Fruit fly (Drosophila melanogaster): ENCODE measurements around the gene CG2701.
A peak's percentile ranks its signal among the peaks of the same experiment; 100 is the strongest.

CG2701 gene

dm6 chrX:2749693-2750092, 29.6 kb upstream of the CG2701 start (continued):
- TF ChIP-seq toy (GFP tag; IDR thresholded peaks at IDR 0.05) (no peak), br (optimal IDR thresholded peaks at IDR 0.05) (no peak), CG11085 (GFP tag; IDR thresholded peaks at IDR 0.05) (no peak), Mad (GFP tag; optimal IDR thresholded peaks at IDR 0.05) (no peak), da (GFP tag; optimal IDR thresholded peaks at IDR 0.05) (no peak), CG11560 (tag; IDR thresholded peaks at IDR 0.05) (no peak), CG1233 (GFP tag; optimal IDR thresholded peaks at IDR 0.05) (no peak), CG2678 (tag; optimal IDR thresholded peaks at IDR 0.05) (peak; percentile 35), gem (tag; optimal IDR thresholded peaks at IDR 0.05) (peak; percentile 21), TFAM (GFP tag; optimal IDR thresholded peaks at IDR 0.05) (no peak), ham (GFP tag; IDR thresholded peaks at IDR 0.05) (no peak), stwl (tag; optimal IDR thresholded peaks at IDR 0.05) (no peak), HmgZ (tag; optimal IDR thresholded peaks at IDR 0.05) (no peak), Ssrp (tag; optimal IDR thresholded peaks at IDR 0.05) (no peak), CG6689 (GFP tag; IDR thresholded peaks at IDR 0.05) (no peak), sens (GFP tag) (no peak), CG8478 (optimal IDR thresholded peaks at IDR 0.05) (no peak)

DNA sequence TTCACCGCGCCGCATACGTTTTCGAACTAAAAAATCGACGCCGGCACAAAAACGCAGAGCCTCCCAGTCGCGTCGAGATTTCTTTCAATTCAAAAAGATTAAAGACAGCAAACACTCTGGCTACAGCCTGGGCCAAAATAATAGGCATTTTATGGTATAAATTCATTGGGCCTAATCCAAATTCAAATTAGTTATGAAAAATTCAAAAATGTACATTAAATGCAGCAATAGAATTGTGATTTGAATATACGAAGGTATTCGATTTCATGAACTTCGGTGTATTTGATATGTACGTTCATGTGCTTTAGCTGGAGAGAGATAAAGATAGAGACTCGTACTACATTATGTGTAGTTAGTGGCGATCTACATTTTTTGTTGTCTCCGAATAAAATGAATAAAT, 23.9 kb upstream of the CG2701 start, which contains the start of gene Syx4:
TSS of gene Syx4 (minus strand) at position 35 of the 400 bp plus-strand sequence.
- peak; percentile 73 for TF ChIP-seq trem (tag; optimal IDR thresholded peaks at IDR 0.05)
- TF ChIP-seq CG4820 (GFP tag; optimal IDR thresholded peaks at IDR 0.05), result peak; percentile 85
- TF ChIP-seq dysf (GFP tag; IDR thresholded peaks at IDR 0.05), result peak; percentile 92
- TF ChIP-seq fd96Cb (tag; optimal IDR thresholded peaks at IDR 0.05), result peak; percentile 87
- TF ChIP-seq E2f2 (GFP tag; IDR thresholded peaks at IDR 0.05), result peak; percentile 72
- peak; percentile 76 for TF ChIP-seq CG5180 (GFP tag; optimal IDR thresholded peaks at IDR 0.05)
- peak; percentile 70 for TF ChIP-seq CG18764 (GFP tag; optimal IDR thresholded peaks at IDR 0.05)
- peak; percentile 63 for TF ChIP-seq D19B (GFP tag; optimal IDR thresholded peaks at IDR 0.05)
- TF ChIP-seq tgo (GFP tag; IDR thresholded peaks at IDR 0.05), result peak; percentile 87
- no peak for TF ChIP-seq yki (optimal IDR thresholded peaks at IDR 0.05)
- peak; percentile 76 for TF ChIP-seq CG12104 (GFP tag; optimal IDR thresholded peaks at IDR 0.05)
- TF ChIP-seq CG3726 (GFP tag; IDR thresholded peaks at IDR 0.05), result 0 out of 3 replicates have a peak, but pooled peaks have one; percentile 69
- no peak for TF ChIP-seq z (GFP tag; IDR thresholded peaks at IDR 0.05)
- no peak for TF ChIP-seq CG7963 (GFP tag; IDR thresholded peaks at IDR 0.05; ENCODE audit: partially characterized antibody)
- peak; percentile 90 for TF ChIP-seq H2.0 (GFP tag; IDR thresholded peaks at IDR 0.05)
- no peak for TF ChIP-seq Kr (GFP tag; optimal IDR thresholded peaks at IDR 0.05)
- TF ChIP-seq CG8944 (GFP tag; optimal IDR thresholded peaks at IDR 0.05), result peak; percentile 82
- peak; percentile 87 for TF ChIP-seq fu2 (GFP tag; optimal IDR thresholded peaks at IDR 0.05)
- TF ChIP-seq crol (GFP tag; IDR thresholded peaks at IDR 0.05), result no peak
- peak; percentile 70 for TF ChIP-seq CG4730 (GFP tag; IDR thresholded peaks at IDR 0.05)
- TF ChIP-seq Dek (tag; optimal IDR thresholded peaks at IDR 0.05), result peak; percentile 92
- TF ChIP-seq Asciz (GFP tag; optimal IDR thresholded peaks at IDR 0.05), result peak; percentile 90
- TF ChIP-seq HLH3B (GFP tag; IDR thresholded peaks at IDR 0.05), result peak; percentile 89
- TF ChIP-seq hb (GFP tag; IDR thresholded peaks at IDR 0.05; ENCODE audit: partially characterized antibody), result no peak
- TF ChIP-seq CG31224 (GFP tag; IDR thresholded peaks at IDR 0.05), result peak; percentile 83
- TF ChIP-seq CG2120 (GFP tag; optimal IDR thresholded peaks at IDR 0.05), result peak; percentile 97
- no peak for TF ChIP-seq dan (GFP tag; IDR thresholded peaks at IDR 0.05)
- TF ChIP-seq seq (GFP tag; IDR thresholded peaks at IDR 0.05), result peak; percentile 90
- no peak for TF ChIP-seq nerfin-2 (GFP tag; IDR thresholded peaks at IDR 0.05; ENCODE audit: partially characterized antibody)
- peak; percentile 97 for TF ChIP-seq CG18599 (GFP tag; optimal IDR thresholded peaks at IDR 0.05)
- TF ChIP-seq vvl (GFP tag; IDR thresholded peaks at IDR 0.05), result peak; percentile 95
- TF ChIP-seq fd102C (GFP tag; optimal IDR thresholded peaks at IDR 0.05), result no peak
- TF ChIP-seq CG7928 (GFP tag; optimal IDR thresholded peaks at IDR 0.05), result peak; percentile 63
- TF ChIP-seq Max (GFP tag; optimal IDR thresholded peaks at IDR 0.05), result peak; percentile 87
- no peak for TF ChIP-seq Hr39 (optimal IDR thresholded peaks at IDR 0.05)
- TF ChIP-seq en (GFP tag; optimal IDR thresholded peaks at IDR 0.05), result peak; percentile 87
- peak; percentile 90 for TF ChIP-seq CG17385 (GFP tag; optimal IDR thresholded peaks at IDR 0.05)

All from whole organism, embryonic.